Worm (Caenorhabditis elegans) whole organism, dauer: ENCODE data around the gene M02B7.7.

Experiments
- unc-62 ChIP-seq: sonication (generic microtip); optimal IDR thresholded peaks from 2 replicates; lab custom pipeline; 2017; ENCODE audit warnings: missing biosample characterization, missing genetic modification reagents, missing genetic modification characterization

The M02B7.7 gene

ce11 chrIV:3783910-3784309 lies 23.1 kb downstream of the M02B7.7 start, which contains the start of gene glct-6:
Gene glct-6, plus strand, starts transcription at chrIV:3784210.
- no peak for TF ChIP-seq unc-62 (GFP tag; lab: Kevin White, UChicago)

ce11 chrIV:3781539-3781938 lies 25.5 kb downstream of the M02B7.7 start:
- TF ChIP-seq unc-62 (GFP tag; lab: Kevin White, UChicago) = no peak

DNA sequence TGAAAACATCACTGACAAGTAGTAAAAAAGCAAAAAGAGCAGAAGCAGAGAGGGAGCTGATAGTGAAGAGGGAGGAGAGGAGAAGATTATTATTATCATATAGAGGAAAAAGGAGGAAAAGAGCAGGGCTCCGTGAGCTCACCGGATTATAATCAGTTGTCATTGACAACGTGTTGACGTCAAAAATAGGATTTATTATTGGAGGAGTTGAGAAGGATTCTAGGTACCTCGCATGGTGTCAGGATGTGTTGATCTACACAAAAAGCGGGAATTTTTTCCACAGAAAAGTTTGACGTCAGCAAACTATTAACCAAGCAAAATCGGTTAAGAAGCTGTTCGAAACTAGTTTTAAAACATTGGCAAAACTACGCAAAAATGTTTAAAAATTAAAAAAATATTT lies 32.8 kb downstream of the M02B7.7 start:
- no peak for TF ChIP-seq unc-62 (GFP tag; lab: Kevin White, UChicago)

DNA sequence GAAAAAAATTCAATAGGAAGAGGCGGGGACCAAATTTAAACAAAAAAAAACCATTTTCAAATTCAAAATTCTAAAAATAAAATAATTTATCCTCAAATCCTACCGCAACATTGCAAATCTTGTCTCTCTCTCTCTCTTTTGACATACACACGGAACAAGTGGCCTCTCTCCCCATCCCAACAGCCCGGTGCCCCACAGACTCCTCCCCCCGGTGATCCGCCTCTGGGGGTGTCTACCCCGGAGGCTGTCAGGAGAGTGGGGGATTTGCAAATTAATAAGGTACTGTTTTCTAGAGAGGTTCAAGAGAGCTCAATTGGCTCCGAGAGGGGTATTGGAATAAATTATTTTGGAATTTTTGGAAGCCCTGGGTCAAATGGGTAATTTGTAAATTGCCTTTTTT lies 39.2 kb downstream of the M02B7.7 start:
- no peak for TF ChIP-seq unc-62 (GFP tag; lab: Kevin White, UChicago)

- no peak for TF ChIP-seq unc-62 (GFP tag; lab: Kevin White, UChicago)
Measured at ce11 chrIV:3766589-3766988, 40.4 kb downstream of the M02B7.7 start, which contains the start of gene vab-2. Gene vab-2, minus strand, starts transcription at chrIV:3766826.

ce11 chrIV:3765457-3765856 lies 41.5 kb downstream of the M02B7.7 start:
- no peak for TF ChIP-seq unc-62 (GFP tag; lab: Kevin White, UChicago)

- TF ChIP-seq unc-62 (GFP tag; lab: Kevin White, UChicago) = no peak
Measured at ce11 chrIV:3764012-3764549, 42.9 kb downstream of the M02B7.7 start.

DNA sequence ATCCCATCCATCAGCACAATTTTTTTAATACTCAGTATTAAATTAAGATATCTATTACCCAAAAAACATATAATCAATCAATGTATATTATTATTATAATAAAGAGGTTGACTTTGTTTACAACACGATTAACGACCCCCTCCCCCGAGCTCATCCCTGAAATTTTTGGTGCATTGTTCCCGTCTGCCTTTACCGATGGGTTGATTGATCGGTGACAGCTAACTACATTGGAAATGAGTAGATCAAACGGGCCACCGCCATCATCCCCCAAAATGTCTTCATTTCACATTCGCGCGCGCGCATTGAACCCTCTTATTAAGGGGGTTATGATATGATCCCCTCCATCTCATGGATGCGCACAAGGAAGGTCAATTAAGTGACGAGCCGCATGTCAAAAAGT lies 47.2 kb downstream of the M02B7.7 start:
- TF ChIP-seq unc-62 (GFP tag; lab: Kevin White, UChicago) = no peak
